Worm (Caenorhabditis elegans) whole organism, midembryonic: ENCODE results near the gene sptl-3.

Experiments used
- T22C8.4 ChIP-seq: fragments of 200-800 bp; sonication (Bioruptor generic); IDR thresholded peaks from 2 replicates; pipeline ENCODE4 v1.3.6; 2022; ENCODE audit warnings: missing genetic modification characterization, missing compliant biosample characterization
- cog-1 ChIP-seq: sonication (generic microtip); optimal IDR thresholded peaks from 2 replicates; lab custom pipeline; 2016; ENCODE audit warnings: missing genetic modification characterization, missing compliant biosample characterization
- flt-1 ChIP-seq: fragments of 200-800 bp; sonication (Bioruptor generic); IDR thresholded peaks from 2 replicates; pipeline ENCODE4 v1.3.6; 2022; ENCODE audit warnings: missing genetic modification characterization, missing compliant biosample characterization
- klf-2 ChIP-seq: fragments of 200-800 bp; sonication (Bioruptor generic); conservative IDR thresholded peaks from 2 replicates; pipeline ENCODE4 v1.3.6; 2022; ENCODE audit warnings: missing genetic modification reagents, missing genetic modification characterization, missing compliant biosample characterization
- med-1 ChIP-seq: sonication (generic microtip); optimal IDR thresholded peaks from 2 replicates; lab custom pipeline; 2017; ENCODE audit warnings: missing genetic modification characterization, mild to moderate bottlenecking, missing compliant biosample characterization, antibody characterized with exemption, missing genetic modification reagents; ENCODE audit not compliant: insufficient read depth
- ref-1 ChIP-seq: fragments of 200-800 bp; sonication (Bioruptor generic); conservative IDR thresholded peaks from 2 replicates; pipeline ENCODE4 v1.3.6; 2022; ENCODE audit warnings: missing genetic modification reagents, missing genetic modification characterization, missing compliant biosample characterization
- tab-1 ChIP-seq: fragments of 200-800 bp; sonication (Bioruptor generic); IDR thresholded peaks from 2 replicates; pipeline ENCODE4 v1.3.6; 2022; ENCODE audit warnings: missing genetic modification characterization, missing compliant biosample characterization
- ztf-23 ChIP-seq: fragments of 200-800 bp; sonication (Bioruptor generic); IDR thresholded peaks from 2 replicates; pipeline ENCODE4 v1.3.6; 2022; ENCODE audit warnings: missing genetic modification reagents, missing genetic modification characterization, missing compliant biosample characterization
- ztf-29 ChIP-seq: fragments of 200-800 bp; sonication (Bioruptor generic); IDR thresholded peaks from 2 replicates; pipeline ENCODE4 v1.3.6; 2022; ENCODE audit warnings: missing genetic modification reagents, missing genetic modification characterization, missing compliant biosample characterization

DNA sequence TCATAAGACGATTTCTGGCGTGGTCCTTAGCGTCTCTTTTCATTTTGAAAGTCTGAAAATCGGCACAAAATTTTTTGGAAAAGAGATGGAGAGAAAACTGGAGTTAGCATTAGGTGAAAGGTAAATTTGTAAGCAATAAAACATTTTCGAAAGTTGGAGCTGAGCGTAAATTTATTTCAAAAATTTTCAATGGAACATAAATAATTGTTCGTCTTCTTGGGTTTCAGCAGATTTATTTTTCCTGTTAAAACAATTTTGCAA is 15.7 kb downstream of the sptl-3 start, which contains the start of gene C06B3.6:
- no peak for TF ChIP-seq klf-2 (GFP tag; lab: Robert Waterston, UW)
- TF ChIP-seq T22C8.4 (GFP tag; lab: Robert Waterston, UW): no peak
- no peak for TF ChIP-seq cog-1 (tag; lab: Kevin White, UChicago)
- no peak for TF ChIP-seq ref-1 (GFP tag; lab: Robert Waterston, UW)
- no peak for TF ChIP-seq tab-1 (GFP tag; lab: Robert Waterston, UW)
- TF ChIP-seq med-1: no peak
- no peak for TF ChIP-seq ztf-29 (GFP tag; lab: Robert Waterston, UW)
- no peak for TF ChIP-seq ztf-23 (GFP tag; lab: Robert Waterston, UW)
- no peak for TF ChIP-seq flt-1
